Worm (Caenorhabditis elegans): ENCODE measurements around the gene cyp-35B3.

The cyp-35B3 gene

DNA sequence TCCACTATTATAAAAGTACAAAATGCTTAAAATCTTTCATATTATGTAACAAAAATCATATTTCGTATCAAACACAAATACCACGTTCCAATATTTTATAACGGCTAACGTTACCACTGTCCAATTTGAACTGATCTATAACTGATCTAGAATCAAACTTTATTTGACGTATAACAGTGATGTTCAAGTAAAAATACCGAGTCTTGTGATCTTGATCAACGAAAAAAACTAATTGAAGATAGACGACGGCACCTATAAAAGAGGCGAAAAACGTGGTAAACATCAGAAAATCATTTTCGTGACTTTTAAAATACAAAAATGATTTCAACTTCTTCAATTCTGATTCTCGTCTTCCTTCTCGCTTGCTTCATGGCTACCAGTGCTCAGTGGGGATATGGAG, 42.5 kb downstream of the cyp-35B3 start, which contains the start of gene nlp-28:
TSS of gene nlp-28 (plus strand) at position 285 of the 400 bp plus-strand sequence.
- TF ChIP-seq drap-1 (GFP tag; optimal IDR thresholded peaks at IDR 0.05) = no peak
- no peak for TF ChIP-seq unc-120 (tag; optimal IDR thresholded peaks at IDR 0.05; ENCODE audit: poor library complexity, severe bottlenecking)
- no peak for TF ChIP-seq sptf-1 (tag; optimal IDR thresholded peaks at IDR 0.05)
- TF ChIP-seq lin-13 (tag; optimal IDR thresholded peaks at IDR 0.05) = no peak
- TF ChIP-seq nhr-12 (tag; optimal IDR thresholded peaks at IDR 0.05) = no peak
- TF ChIP-seq bed-3 (GFP tag; optimal IDR thresholded peaks at IDR 0.05) = no peak
- TF ChIP-seq ceh-39 (tag; optimal IDR thresholded peaks at IDR 0.05) = no peak
- TF ChIP-seq elt-3 (tag; optimal IDR thresholded peaks at IDR 0.05) = no peak
- no peak for TF ChIP-seq tbx-8 (GFP tag; optimal IDR thresholded peaks at IDR 0.05)
- TF ChIP-seq ztf-11 (tag; optimal IDR thresholded peaks at IDR 0.05) = no peak
- no peak for TF ChIP-seq ceh-43 (GFP tag; optimal IDR thresholded peaks at IDR 0.05)
- TF ChIP-seq unc-62 (GFP tag; optimal IDR thresholded peaks at IDR 0.05) = no peak
- no peak for TF ChIP-seq blmp-1 (tag; optimal IDR thresholded peaks at IDR 0.05)
- no peak for TF ChIP-seq flh-1 (GFP tag; optimal IDR thresholded peaks at IDR 0.05)

DNA sequence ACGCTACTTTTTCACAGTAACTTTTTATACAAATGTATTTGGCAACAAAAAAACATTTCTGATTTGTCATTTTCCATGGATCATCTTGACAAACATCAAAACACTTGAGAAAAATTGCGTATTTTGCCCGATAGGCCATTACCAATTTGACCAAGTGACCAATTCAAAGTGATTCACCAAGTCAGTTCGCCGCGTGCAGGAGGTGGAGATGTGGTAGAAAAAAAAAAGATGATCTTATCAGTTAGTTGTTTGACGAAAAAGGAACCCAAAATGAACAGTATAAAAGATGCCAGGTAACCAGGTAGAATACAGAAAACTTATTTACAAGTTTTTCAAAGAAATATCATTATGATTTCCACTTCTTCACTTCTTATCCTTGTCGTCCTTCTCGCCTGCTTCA, 43.9 kb downstream of the cyp-35B3 start, which contains the start of gene nlp-27:
TSS of gene nlp-27 (plus strand) at position 309 of the 400 bp plus-strand sequence.
- no peak for TF ChIP-seq blmp-1 (tag; optimal IDR thresholded peaks at IDR 0.05)
- no peak for TF ChIP-seq tbx-8 (GFP tag; optimal IDR thresholded peaks at IDR 0.05)

DNA sequence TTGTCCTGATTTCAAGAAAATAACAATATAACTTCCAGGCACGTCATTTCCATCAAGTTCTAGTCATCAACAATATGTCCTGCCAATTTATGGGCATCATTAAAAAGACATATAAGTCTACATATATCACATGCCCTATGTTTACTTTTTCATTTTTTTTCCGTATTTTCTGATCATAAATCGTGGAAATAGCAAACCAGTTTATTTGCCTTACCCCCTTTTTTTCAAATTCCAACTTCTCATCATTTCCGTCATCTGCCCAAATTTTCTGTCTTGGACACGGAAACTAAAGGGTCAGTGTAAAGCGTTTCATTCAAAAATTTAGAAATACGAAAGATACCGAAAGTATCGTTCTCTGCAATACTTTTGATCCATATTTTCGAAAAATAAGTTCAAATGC, 47.2 kb downstream of the cyp-35B3 start:
- TF ChIP-seq blmp-1 (tag; optimal IDR thresholded peaks at IDR 0.05) = no peak
- TF ChIP-seq cnd-1 (tag; optimal IDR thresholded peaks at IDR 0.05) = no peak
- no peak for TF ChIP-seq hlh-1 (tag; optimal IDR thresholded peaks at IDR 0.05)
- no peak for TF ChIP-seq ceh-83 (GFP tag; optimal IDR thresholded peaks at IDR 0.05)
- TF ChIP-seq mep-1 (tag; optimal IDR thresholded peaks at IDR 0.05) = no peak
- TF ChIP-seq ztf-11 (tag; optimal IDR thresholded peaks at IDR 0.05) = no peak
- TF ChIP-seq sptf-1 (tag; optimal IDR thresholded peaks at IDR 0.05) = no peak
- no peak for TF ChIP-seq tbx-8 (GFP tag; optimal IDR thresholded peaks at IDR 0.05)
- no peak for TF ChIP-seq lin-13 (tag; optimal IDR thresholded peaks at IDR 0.05)
- no peak for TF ChIP-seq nhr-76 (tag; optimal IDR thresholded peaks at IDR 0.05)
- no peak for TF ChIP-seq nhr-28 (tag; optimal IDR thresholded peaks at IDR 0.05)
- no peak for TF ChIP-seq drap-1 (GFP tag; optimal IDR thresholded peaks at IDR 0.05)
- no peak for TF ChIP-seq unc-62 (GFP tag; optimal IDR thresholded peaks at IDR 0.05)
- no peak for TF ChIP-seq mab-5 (tag; optimal IDR thresholded peaks at IDR 0.05)
- TF ChIP-seq bed-3 (GFP tag; optimal IDR thresholded peaks at IDR 0.05) = no peak
- no peak for TF ChIP-seq snpc-4 (tag; optimal IDR thresholded peaks at IDR 0.05)
- TF ChIP-seq lsy-2 (tag; optimal IDR thresholded peaks at IDR 0.05) = no peak
- no peak for TF ChIP-seq unc-39 (tag; optimal IDR thresholded peaks at IDR 0.05)
- no peak for TF ChIP-seq unc-120 (tag; optimal IDR thresholded peaks at IDR 0.05; ENCODE audit: poor library complexity, severe bottlenecking)

DNA sequence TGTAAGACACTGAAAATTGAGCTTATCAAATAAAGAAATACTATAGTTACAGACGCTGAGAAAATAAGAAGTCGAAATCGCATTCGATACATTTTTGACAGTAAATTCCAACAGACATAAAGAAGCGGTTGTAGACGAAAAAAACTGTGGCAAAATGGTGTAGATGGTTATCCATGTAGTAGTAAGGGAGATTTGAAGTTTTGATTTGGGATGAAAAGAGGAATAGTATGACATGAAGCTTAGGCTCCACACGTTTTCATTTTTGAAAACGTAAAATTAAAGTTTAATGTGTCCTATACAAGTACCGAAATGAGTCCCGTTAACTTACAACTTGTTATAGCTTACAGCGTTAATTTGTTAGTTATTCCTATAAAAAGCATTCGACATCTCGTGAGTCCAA, 48.9 kb downstream of the cyp-35B3 start, which contains the start of gene K09D9.9:
TSS of gene K09D9.9 (minus strand) at position 101 of the 400 bp plus-strand sequence.
- no peak for TF ChIP-seq M03D4.4 (tag; optimal IDR thresholded peaks at IDR 0.05)
- no peak for TF ChIP-seq tbx-8 (GFP tag; optimal IDR thresholded peaks at IDR 0.05)
- TF ChIP-seq ceh-39 (tag; optimal IDR thresholded peaks at IDR 0.05) = no peak
- no peak for TF ChIP-seq unc-120 (tag; optimal IDR thresholded peaks at IDR 0.05; ENCODE audit: poor library complexity, severe bottlenecking)
- no peak for TF ChIP-seq drap-1 (GFP tag; optimal IDR thresholded peaks at IDR 0.05)
- TF ChIP-seq flh-1 (GFP tag; optimal IDR thresholded peaks at IDR 0.05) = no peak
- no peak for TF ChIP-seq ceh-83 (GFP tag; optimal IDR thresholded peaks at IDR 0.05)
- TF ChIP-seq pha-4 (tag; optimal IDR thresholded peaks at IDR 0.05) = no peak
- no peak for TF ChIP-seq mep-1 (tag; optimal IDR thresholded peaks at IDR 0.05)
- TF ChIP-seq sptf-1 (tag; optimal IDR thresholded peaks at IDR 0.05) = no peak
- no peak for TF ChIP-seq nhr-12 (tag; optimal IDR thresholded peaks at IDR 0.05)
- TF ChIP-seq mab-5 (tag; optimal IDR thresholded peaks at IDR 0.05) = no peak
- no peak for TF ChIP-seq mls-2 (tag; optimal IDR thresholded peaks at IDR 0.05)
- no peak for TF ChIP-seq sem-2 (GFP tag; optimal IDR thresholded peaks at IDR 0.05)
- no peak for TF ChIP-seq lin-32 (GFP tag; optimal IDR thresholded peaks at IDR 0.05)
- TF ChIP-seq snpc-4 (tag; optimal IDR thresholded peaks at IDR 0.05) = no peak

DNA sequence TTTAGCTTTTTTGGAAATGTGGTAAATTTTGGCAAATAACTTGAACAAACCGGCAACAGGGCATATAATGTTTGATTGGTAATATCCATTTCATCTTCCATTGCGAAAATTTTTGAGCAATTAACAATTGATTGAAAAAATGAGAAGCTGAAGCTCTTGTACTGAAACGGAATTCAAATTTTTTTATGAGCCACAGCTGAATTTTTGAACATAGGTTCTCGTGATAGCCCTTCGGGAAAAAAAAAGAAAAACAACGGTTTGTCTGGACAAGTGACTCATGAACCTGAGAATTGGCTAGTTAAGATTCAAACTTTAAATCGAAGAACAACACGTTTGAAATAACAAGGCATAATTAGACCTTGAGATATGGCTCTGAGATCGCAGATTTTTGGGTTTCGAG, 50.7 kb downstream of the cyp-35B3 start, which contains the start of gene srx-62:
TSS of gene srx-62 (minus strand) at position 101 of the 400 bp plus-strand sequence.
- no peak for TF ChIP-seq cnd-1 (tag; optimal IDR thresholded peaks at IDR 0.05)
- TF ChIP-seq sem-2 (GFP tag; optimal IDR thresholded peaks at IDR 0.05) = no peak
- no peak for TF ChIP-seq mab-5 (tag; optimal IDR thresholded peaks at IDR 0.05)
- TF ChIP-seq nhr-12 (tag; optimal IDR thresholded peaks at IDR 0.05) = no peak
- no peak for TF ChIP-seq nhr-237 (tag; optimal IDR thresholded peaks at IDR 0.05)
- TF ChIP-seq blmp-1 (tag; optimal IDR thresholded peaks at IDR 0.05) = no peak
- no peak for TF ChIP-seq lin-13 (tag; optimal IDR thresholded peaks at IDR 0.05)
- TF ChIP-seq pha-4 (tag; optimal IDR thresholded peaks at IDR 0.05) = no peak
- no peak for TF ChIP-seq elt-3 (tag; optimal IDR thresholded peaks at IDR 0.05)
- no peak for TF ChIP-seq flh-1 (GFP tag; optimal IDR thresholded peaks at IDR 0.05)
- TF ChIP-seq tbx-8 (GFP tag; optimal IDR thresholded peaks at IDR 0.05) = no peak
- TF ChIP-seq unc-120 (tag; optimal IDR thresholded peaks at IDR 0.05; ENCODE audit: poor library complexity, severe bottlenecking) = no peak
- TF ChIP-seq drap-1 (GFP tag; optimal IDR thresholded peaks at IDR 0.05) = no peak
- TF ChIP-seq ceh-83 (GFP tag; optimal IDR thresholded peaks at IDR 0.05) = no peak
- TF ChIP-seq elt-1 (tag; optimal IDR thresholded peaks at IDR 0.05; ENCODE audit: borderline replicate concordance, insufficient read depth) = no peak
- TF ChIP-seq M03D4.4 (tag; optimal IDR thresholded peaks at IDR 0.05) = no peak
- no peak for TF ChIP-seq unc-39 (tag; optimal IDR thresholded peaks at IDR 0.05)

All from whole organism, mixed stage, embryonic.